Fruit fly (Drosophila melanogaster): ENCODE data around the gene rush.

The rush gene

DNA sequence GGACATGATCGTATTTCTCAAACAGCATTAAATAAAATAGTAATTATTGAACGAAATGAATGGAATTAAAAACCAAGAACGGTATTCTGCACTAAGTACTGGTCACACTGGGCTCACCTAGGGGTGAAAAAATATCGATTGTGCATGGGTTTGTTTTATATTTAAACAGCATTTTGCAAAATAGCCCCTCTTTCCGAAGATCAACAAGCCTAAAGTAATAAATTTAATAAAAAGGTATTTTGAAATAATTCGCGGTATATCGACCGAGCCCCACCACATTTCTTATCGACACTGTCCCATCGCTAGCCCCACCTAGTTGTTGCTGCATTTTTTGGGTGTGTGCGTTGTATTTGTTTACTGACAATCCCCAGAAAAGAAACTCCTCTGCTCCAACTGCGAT, 7.8 kb upstream of the rush start, which contains the start of gene pck:
pck (plus strand) TSS at position 105 of the 400 bp plus-strand sequence.
- TF ChIP-seq Myc (optimal IDR thresholded peaks at IDR 0.05) = no peak

DNA sequence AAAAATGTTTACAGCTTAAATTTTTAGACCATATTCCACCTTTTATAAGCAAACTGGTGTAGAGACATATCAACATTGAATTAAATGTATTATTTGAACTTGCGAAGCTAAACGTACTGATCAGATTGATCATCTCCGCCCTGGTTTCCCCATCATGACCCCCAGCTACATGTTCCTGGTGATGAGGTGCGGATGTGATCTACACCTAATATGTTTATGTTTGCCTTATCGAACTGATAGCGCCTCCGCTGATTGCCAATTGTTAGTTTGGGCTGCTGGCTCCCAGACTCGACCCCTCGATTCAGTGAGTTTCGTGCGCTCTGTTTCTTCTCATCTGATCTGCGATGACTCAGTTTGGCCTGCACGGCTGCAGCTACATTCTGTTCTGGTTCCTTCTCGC, 6.1 kb upstream of the rush start, which contains the start of gene CG14780:
CG14780 (plus strand) TSS at position 301 of the 400 bp plus-strand sequence.
- no peak for TF ChIP-seq Sin3A (optimal IDR thresholded peaks at IDR 0.05)
- no peak for TF ChIP-seq psq (optimal IDR thresholded peaks at IDR 0.05)
- TF ChIP-seq h (optimal IDR thresholded peaks at IDR 0.05) = no peak
- no peak for TF ChIP-seq ttk (optimal IDR thresholded peaks at IDR 0.05)
- TF ChIP-seq Myc (optimal IDR thresholded peaks at IDR 0.05) = no peak
- no peak for TF ChIP-seq insv (optimal IDR thresholded peaks at IDR 0.05)

DNA sequence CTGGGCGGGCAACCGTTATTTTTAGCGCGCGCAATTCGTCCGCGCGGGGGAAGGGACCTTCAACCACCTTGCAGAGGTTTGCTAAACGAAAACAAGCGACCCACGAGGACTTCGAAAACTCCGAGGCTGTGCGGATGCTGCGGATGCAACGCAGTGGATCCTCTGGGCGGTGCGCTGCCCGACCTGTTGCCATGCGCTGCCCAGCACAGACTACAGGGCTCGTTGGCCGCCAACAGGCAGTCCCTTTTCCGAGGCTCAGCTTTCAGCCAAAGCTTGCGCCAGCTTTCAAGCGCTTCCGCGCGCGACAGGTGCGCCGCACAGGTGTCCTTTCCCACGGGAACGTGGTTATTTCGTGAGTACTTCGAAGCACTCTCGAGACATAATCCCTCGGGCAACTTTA, 1.9 kb upstream of the rush start:
- TF ChIP-seq ttk (optimal IDR thresholded peaks at IDR 0.05) = no peak

DNA sequence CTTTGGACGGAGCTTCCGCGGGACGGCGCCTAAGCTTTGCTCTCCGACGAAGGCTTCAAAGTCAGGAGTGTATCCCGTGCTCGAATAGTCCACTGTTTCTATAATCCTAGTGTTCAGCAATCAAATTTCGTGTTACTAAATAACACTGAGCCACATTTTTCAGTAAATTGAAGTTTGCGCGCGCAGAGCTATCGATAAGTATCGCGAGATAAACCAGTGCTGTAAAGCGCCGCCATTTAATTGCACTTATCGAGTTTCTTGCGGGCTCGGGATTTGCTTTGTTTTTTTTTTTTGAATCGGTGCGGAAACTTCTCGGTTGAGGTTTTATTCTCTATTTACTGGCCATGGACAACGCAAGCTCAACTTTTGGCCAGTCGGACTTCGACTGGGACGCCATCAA, 1.5 kb upstream of the rush start, which contains the start of the genes Rab27 and mei-38:
Rab27 (minus strand) TSS at position 127 of the 400 bp plus-strand sequence.
mei-38 (plus strand) TSS at position 216 of the 400 bp plus-strand sequence.
- TF ChIP-seq insv (optimal IDR thresholded peaks at IDR 0.05) = no peak
- no peak for TF ChIP-seq ttk (optimal IDR thresholded peaks at IDR 0.05)
- TF ChIP-seq Myc (optimal IDR thresholded peaks at IDR 0.05) = no peak
- no peak for TF ChIP-seq h (optimal IDR thresholded peaks at IDR 0.05)
- no peak for TF ChIP-seq Sin3A (optimal IDR thresholded peaks at IDR 0.05)
- TF ChIP-seq psq (optimal IDR thresholded peaks at IDR 0.05) = no peak

DNA sequence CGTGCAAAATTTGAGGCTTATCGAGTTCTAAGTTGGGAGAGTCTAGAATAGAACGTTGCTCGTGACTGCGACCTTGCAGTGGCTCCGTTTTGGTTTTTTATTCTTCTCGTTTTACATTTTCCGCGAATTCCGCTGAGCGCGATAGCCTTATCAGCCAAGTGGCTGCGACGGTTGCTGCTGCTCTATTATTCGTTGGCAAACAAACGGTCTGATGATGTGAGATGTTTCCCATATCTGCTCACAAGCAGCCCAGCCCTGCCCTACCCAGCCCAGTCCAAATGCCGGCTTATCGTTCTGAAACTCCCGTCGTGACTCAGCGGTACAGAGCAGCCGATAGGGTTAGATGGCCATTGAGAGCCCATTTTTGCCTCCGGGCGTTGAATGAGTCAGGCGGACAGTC, 2.1 kb downstream of the rush start:
- TF ChIP-seq insv (optimal IDR thresholded peaks at IDR 0.05) (no peak), ttk (optimal IDR thresholded peaks at IDR 0.05) (no peak), Sin3A (optimal IDR thresholded peaks at IDR 0.05) (no peak), psq (optimal IDR thresholded peaks at IDR 0.05) (no peak), h (optimal IDR thresholded peaks at IDR 0.05) (no peak), Myc (optimal IDR thresholded peaks at IDR 0.05) (no peak)

DNA sequence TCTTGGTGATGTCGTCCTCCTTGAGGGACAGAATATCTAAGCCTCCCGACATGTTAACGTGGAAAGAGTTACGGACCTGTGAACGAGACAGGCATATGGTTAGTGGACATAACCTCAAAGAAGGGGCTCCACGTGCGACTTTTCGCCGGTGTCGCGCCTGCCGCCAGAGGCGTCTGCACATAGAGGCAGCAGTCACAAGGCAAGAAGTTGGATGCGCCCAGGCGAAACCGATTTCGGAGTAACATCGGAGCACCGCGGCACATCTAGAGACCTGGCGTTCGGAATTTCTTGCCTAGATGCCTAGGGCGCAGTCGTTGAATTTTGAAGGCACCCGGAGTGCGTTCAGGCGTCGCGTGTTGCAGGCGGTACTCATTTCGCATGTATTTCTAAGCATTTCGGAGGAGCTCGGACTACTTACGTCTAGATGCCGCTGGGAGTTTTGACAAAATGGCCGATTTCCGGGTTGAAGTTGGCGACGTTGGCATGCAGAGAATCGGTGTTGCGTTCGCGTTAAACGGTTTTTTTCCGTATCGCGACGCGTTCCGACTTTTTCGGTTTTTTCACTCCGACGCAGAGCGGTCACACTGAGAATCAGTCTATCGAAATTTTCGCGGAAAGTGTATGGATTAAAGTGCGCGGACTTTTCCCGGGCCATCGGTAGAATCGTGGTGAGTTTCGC, 4.6 kb downstream of the rush start, which contains the start of the genes sta and inc:
sta (minus strand) TSS at position 574 of the 679 bp plus-strand sequence.
inc (plus strand) TSS at position 640 of the 679 bp plus-strand sequence.
- no peak for TF ChIP-seq psq (optimal IDR thresholded peaks at IDR 0.05)
- TF ChIP-seq ttk (optimal IDR thresholded peaks at IDR 0.05) = no peak
- no peak for TF ChIP-seq Myc (optimal IDR thresholded peaks at IDR 0.05)
- TF ChIP-seq Sin3A (optimal IDR thresholded peaks at IDR 0.05) = no peak
- no peak for TF ChIP-seq insv (optimal IDR thresholded peaks at IDR 0.05)
- TF ChIP-seq h (optimal IDR thresholded peaks at IDR 0.05) = no peak

DNA sequence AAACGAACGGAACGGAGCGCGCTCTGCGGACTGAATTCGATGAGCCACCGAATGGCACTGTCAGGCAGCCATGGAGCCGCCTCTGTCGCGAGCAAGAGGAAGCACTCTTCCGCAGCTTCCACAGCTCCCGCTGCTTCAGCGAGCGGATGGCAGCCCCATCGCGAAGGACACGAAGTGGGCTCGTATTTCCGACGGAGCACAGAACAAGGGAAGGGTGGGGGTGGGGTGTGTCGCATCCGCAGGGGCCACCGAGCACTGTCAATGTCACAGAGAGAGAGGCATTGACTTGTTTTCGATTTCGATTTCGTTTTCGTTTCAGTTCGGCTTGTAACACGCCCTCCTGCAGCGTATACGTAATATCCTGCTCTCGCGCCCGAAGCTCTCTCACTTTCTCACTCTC, 29.4 kb downstream of the rush start, which contains the start of gene Nmdar2:
Nmdar2 (minus strand) TSS at position 59 of the 400 bp plus-strand sequence.
- TF ChIP-seq h (optimal IDR thresholded peaks at IDR 0.05) (no peak), insv (optimal IDR thresholded peaks at IDR 0.05) (no peak), Myc (optimal IDR thresholded peaks at IDR 0.05) (no peak), ttk (optimal IDR thresholded peaks at IDR 0.05) (no peak), psq (optimal IDR thresholded peaks at IDR 0.05) (no peak), Sin3A (optimal IDR thresholded peaks at IDR 0.05) (no peak)

DNA sequence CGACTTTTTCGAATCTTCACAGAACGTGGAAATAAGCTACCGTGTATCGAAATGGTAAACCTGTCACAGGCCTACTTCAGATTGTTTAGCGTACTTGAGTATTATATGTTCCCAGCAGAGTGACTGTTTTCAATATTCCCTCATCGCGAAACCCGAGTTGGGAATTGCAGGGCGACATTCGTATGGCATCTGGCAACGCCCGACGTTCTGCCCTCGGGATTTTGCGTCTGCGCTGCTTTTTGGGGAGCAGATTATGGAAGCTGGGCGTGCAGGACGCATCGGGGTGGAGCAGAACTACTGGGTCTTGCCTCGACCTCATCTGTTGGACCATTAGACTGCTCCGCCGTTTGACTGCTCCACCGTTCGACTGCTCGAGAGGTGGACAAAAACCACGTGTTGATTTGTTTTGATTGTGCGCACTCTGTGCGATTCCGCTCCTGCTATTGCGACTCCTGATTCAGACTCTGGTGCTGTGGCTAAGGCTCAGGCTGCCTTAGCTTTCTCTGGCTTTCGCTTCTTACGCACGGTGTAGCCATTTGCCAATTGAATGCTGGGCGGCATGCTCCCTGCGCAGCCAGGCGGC, 30.0 kb downstream of the rush start:
- TF ChIP-seq Sin3A (optimal IDR thresholded peaks at IDR 0.05) (no peak), psq (optimal IDR thresholded peaks at IDR 0.05) (no peak), h (optimal IDR thresholded peaks at IDR 0.05) (no peak), Myc (optimal IDR thresholded peaks at IDR 0.05) (no peak), ttk (optimal IDR thresholded peaks at IDR 0.05) (no peak), insv (optimal IDR thresholded peaks at IDR 0.05) (no peak)

DNA sequence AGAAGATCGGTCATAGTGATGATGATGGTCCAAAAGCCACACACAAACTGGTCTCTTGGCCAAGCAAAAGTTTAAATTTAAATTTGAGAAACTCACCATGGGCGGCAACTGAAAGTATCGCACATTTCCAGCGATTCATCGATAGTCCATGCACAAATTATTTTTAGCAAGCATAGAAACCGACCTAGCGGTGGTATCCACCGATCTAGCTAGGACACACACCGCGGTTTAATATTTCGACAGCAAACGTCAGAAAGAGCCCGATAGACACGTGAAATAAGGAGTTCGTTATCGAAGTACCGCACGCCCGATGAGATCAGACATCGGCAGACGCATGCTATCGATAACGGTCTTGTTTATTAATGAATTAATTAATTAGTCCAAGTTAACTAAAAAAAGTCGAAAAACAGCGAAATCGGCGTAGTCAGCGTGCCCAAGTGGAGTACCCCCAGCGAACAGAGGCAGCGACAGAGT, 34.4 kb downstream of the rush start, which contains the start of gene CG14795:
CG14795 (minus strand) TSS at position 51 of the 474 bp plus-strand sequence.
- no peak for TF ChIP-seq insv (optimal IDR thresholded peaks at IDR 0.05)

DNA sequence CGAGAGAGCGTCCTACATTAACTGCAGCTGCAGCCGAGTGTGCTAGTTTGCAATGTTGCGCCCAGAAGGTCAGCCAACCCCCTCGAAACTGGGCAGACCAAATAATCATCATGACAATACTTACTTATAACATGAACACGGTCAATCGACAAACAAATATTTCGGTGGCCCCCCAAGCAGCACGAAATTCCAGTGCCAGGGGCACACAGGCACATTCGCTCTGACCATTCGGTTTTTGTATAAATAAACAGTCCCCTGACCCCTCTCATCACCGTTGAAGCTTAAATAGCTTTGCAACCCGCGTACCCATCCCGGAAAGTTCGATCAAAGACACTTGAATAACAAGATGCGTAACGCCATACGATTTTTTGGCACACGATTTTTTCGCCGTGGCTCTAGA, 35.5 kb downstream of the rush start:
- TF ChIP-seq Myc (optimal IDR thresholded peaks at IDR 0.05) = no peak
- TF ChIP-seq Sin3A (optimal IDR thresholded peaks at IDR 0.05) = no peak
- TF ChIP-seq h (optimal IDR thresholded peaks at IDR 0.05) = no peak
- no peak for TF ChIP-seq psq (optimal IDR thresholded peaks at IDR 0.05)
- TF ChIP-seq ttk (optimal IDR thresholded peaks at IDR 0.05) = no peak
- no peak for TF ChIP-seq insv (optimal IDR thresholded peaks at IDR 0.05)

DNA sequence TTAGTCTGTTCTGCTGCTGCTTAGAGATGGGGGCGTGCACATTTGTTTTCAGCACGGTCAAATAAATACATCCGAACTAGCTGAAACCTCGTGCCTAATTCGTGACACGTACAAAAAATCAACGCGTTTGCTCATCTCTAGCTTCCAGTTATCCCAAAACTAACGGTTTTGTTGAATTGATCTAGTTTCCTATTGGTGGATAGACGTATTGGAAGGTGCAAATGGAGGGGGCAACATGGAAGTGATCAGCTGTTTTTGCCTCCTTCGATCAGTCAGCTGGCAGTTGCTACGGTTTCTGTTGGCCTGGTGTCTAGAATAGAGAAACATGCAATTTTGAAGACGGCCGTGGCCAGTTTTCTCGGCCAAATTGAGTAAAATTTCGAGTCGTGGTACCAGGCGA, 39.3 kb downstream of the rush start:
- TF ChIP-seq Myc (optimal IDR thresholded peaks at IDR 0.05) = no peak
- no peak for TF ChIP-seq ttk (optimal IDR thresholded peaks at IDR 0.05)
- no peak for TF ChIP-seq h (optimal IDR thresholded peaks at IDR 0.05)
- no peak for TF ChIP-seq Sin3A (optimal IDR thresholded peaks at IDR 0.05)
- TF ChIP-seq insv (optimal IDR thresholded peaks at IDR 0.05) = no peak
- TF ChIP-seq psq (optimal IDR thresholded peaks at IDR 0.05) = no peak
